Worm (Caenorhabditis elegans) whole organism, mixed stage, embryonic: ENCODE results near the gene C10A4.1.

Source experiments
- blmp-1 ChIP-seq: fragments of 150-350 bp; optimal IDR thresholded peaks from 2 replicates; lab custom pipeline; 2014; ENCODE audit warnings: missing biosample characterization, missing genetic modification characterization
- elt-3 ChIP-seq: fragments of 150-350 bp; optimal IDR thresholded peaks from 2 replicates; lab custom pipeline; 2014; ENCODE audit warnings: missing biosample characterization, missing genetic modification characterization
- nhr-12 ChIP-seq: fragments of 150-350 bp; optimal IDR thresholded peaks from 2 replicates; lab custom pipeline; 2014; ENCODE audit warnings: missing biosample characterization, missing genetic modification characterization
- nhr-237 ChIP-seq: fragments of 150-350 bp; optimal IDR thresholded peaks from 2 replicates; lab custom pipeline; 2014; ENCODE audit warnings: missing biosample characterization, missing genetic modification characterization
- nhr-28 ChIP-seq: fragments of 150-350 bp; optimal IDR thresholded peaks from 2 replicates; lab custom pipeline; 2014; ENCODE audit warnings: missing biosample characterization, missing genetic modification characterization
- nhr-76 ChIP-seq: sonication (generic microtip); optimal IDR thresholded peaks from 2 replicates; lab custom pipeline; 2017; ENCODE audit warnings: missing biosample characterization, missing genetic modification characterization
- snpc-4 ChIP-seq: fragments of 150-350 bp; optimal IDR thresholded peaks from 2 replicates; lab custom pipeline; 2014; ENCODE audit warnings: missing biosample characterization, missing genetic modification characterization
- unc-120 ChIP-seq: sonication (generic microtip); optimal IDR thresholded peaks from 2 replicates; lab custom pipeline; 2017; ENCODE audit warnings: missing genetic modification characterization, missing compliant biosample characterization; ENCODE audit not compliant: poor library complexity, severe bottlenecking
- unc-62 ChIP-seq: fragments of 150-350 bp; optimal IDR thresholded peaks from 2 replicates; lab custom pipeline; 2014; ENCODE audit warnings: missing biosample characterization, missing genetic modification reagents, missing genetic modification characterization

DNA sequence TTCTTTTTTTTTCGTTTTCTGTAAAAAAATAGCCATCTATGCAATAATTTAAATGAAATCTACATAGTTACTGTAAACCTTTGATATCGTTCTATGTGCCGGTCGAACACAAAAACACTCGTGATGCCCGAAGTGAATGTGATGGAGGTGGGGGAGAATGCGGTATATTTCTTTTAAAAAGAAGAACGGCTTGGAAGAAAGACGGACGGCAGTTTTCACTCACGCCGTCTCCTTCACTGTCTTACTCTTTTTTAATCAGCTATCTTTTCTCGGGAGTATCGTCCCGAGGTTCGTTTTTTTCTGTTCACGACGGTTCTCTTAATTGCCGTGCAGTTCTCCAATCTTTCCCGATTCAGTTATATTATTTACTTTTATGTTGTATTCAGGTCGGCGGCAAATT lies 17.6 kb upstream of the C10A4.1 start, which contains the start of gene C10A4.10:
- TF ChIP-seq nhr-76 (tag; lab: Kevin White, UChicago) (no peak), nhr-237 (tag; lab: Kevin White, UChicago) (no peak), unc-120 (tag; lab: Kevin White, UChicago) (no peak), unc-62 (GFP tag; lab: Kevin White, UChicago) (no peak), snpc-4 (tag; lab: Kevin White, UChicago) (no peak), blmp-1 (no peak), elt-3 (tag; lab: Kevin White, UChicago) (no peak), nhr-28 (tag; lab: Kevin White, UChicago) (no peak), nhr-12 (tag; lab: Kevin White, UChicago) (no peak)
